Worm (Caenorhabditis elegans) whole organism, L1 larva: Measurements from ENCODE around the gene F49H12.7.

Experiments
- alr-1 ChIP-seq: fragments of 200-800 bp; sonication (Bioruptor generic); optimal IDR thresholded peaks from 2 replicates; lab custom pipeline; 2018; ENCODE audit warnings: borderline replicate concordance, mild to moderate bottlenecking, missing genetic modification characterization, missing compliant biosample characterization
- ceh-90 ChIP-seq: sonication (generic microtip); optimal IDR thresholded peaks from 2 replicates; lab custom pipeline; 2016; ENCODE audit warnings: missing genetic modification characterization, missing compliant biosample characterization
- lin-39 ChIP-seq: fragments of 150-350 bp; optimal IDR thresholded peaks from 2 replicates; lab custom pipeline; 2014; ENCODE audit warnings: missing biosample characterization, missing genetic modification reagents, missing genetic modification characterization
- lsy-2 ChIP-seq, 2 experiments: fragments of 150-350 bp; optimal IDR thresholded peaks; 2 replicates each; lab custom pipeline; 2014; ENCODE audit warnings: missing biosample characterization in 2 of 2, missing genetic modification characterization in 2 of 2
- mep-1 ChIP-seq: fragments of 150-350 bp; optimal IDR thresholded peaks from 2 replicates; lab custom pipeline; 2014; ENCODE audit warnings: missing biosample characterization, missing genetic modification characterization
- nhr-11 ChIP-seq: fragments of 150-350 bp; optimal IDR thresholded peaks from 2 replicates; lab custom pipeline; 2014; ENCODE audit warnings: missing biosample characterization, missing genetic modification characterization
- skn-1 ChIP-seq: fragments of 150-350 bp; optimal IDR thresholded peaks from 2 replicates; lab custom pipeline; 2014; ENCODE audit warnings: missing biosample characterization, missing genetic modification characterization
- sptf-1 ChIP-seq: fragments of 150-350 bp; optimal IDR thresholded peaks from 2 replicates; lab custom pipeline; 2014; ENCODE audit warnings: missing biosample characterization, missing genetic modification characterization
- tbx-2 ChIP-seq: sonication (generic microtip); optimal IDR thresholded peaks from 2 replicates; lab custom pipeline; 2016; ENCODE audit warnings: missing genetic modification characterization, missing compliant biosample characterization
- unc-130 ChIP-seq: fragments of 150-350 bp; optimal IDR thresholded peaks from 2 replicates; lab custom pipeline; 2017; ENCODE audit warnings: missing biosample characterization, missing genetic modification characterization, inconsistent platforms
- unc-30 ChIP-seq: sonication (generic microtip); optimal IDR thresholded peaks from 2 replicates; lab custom pipeline; 2017; ENCODE audit warnings: missing biosample characterization, missing genetic modification characterization
- zag-1 ChIP-seq: fragments of 150-350 bp; optimal IDR thresholded peaks from 2 replicates; lab custom pipeline; 2014; ENCODE audit warnings: missing biosample characterization, missing genetic modification characterization
- zip-4 ChIP-seq: fragments of 200-800 bp; sonication (Bioruptor generic); optimal IDR thresholded peaks from 2 replicates; lab custom pipeline; 2018; ENCODE audit warnings: mild to moderate bottlenecking, missing genetic modification characterization, moderate library complexity, missing compliant biosample characterization

ce11 chrX:2021558-2021957 lies 43.3 kb upstream of the F49H12.7 start:
- no peak for TF ChIP-seq zip-4
- TF ChIP-seq skn-1 (tag; lab: Kevin White, UChicago) = no peak
- no peak for TF ChIP-seq sptf-1
- no peak for TF ChIP-seq ceh-90
- no peak for TF ChIP-seq zag-1
- no peak for TF ChIP-seq mep-1 (tag; lab: Kevin White, UChicago)
- TF ChIP-seq lin-39 (tag; lab: Kevin White, UChicago) = no peak
- TF ChIP-seq tbx-2 = no peak
- TF ChIP-seq unc-130 (tag; lab: Kevin White, UChicago) = no peak
- no peak for TF ChIP-seq nhr-11 (tag; lab: Kevin White, UChicago)
- no peak for TF ChIP-seq alr-1
- TF ChIP-seq lsy-2 (tag; optimal IDR thresholded peaks at IDR 0.05; lab: Kevin White, UChicago) = no peak
- no peak for TF ChIP-seq unc-30 (tag; lab: Kevin White, UChicago)
